Worm (Caenorhabditis elegans) whole organism, early embryonic: ENCODE data around the gene dylt-2.

ENCODE experiments used
- ama-1 ChIP-seq: fragments of 150-350 bp; optimal IDR thresholded peaks from 2 replicates; lab custom pipeline; 2014
- ets-7 ChIP-seq: sonication (generic microtip); optimal IDR thresholded peaks from 2 replicates; lab custom pipeline; 2016; ENCODE audit warnings: missing genotype, missing genetic modification characterization, missing compliant biosample characterization
- hmbx-1 ChIP-seq: sonication (generic microtip); optimal IDR thresholded peaks from 2 replicates; lab custom pipeline; 2016; ENCODE audit warnings: mild to moderate bottlenecking, missing genetic modification characterization, missing compliant biosample characterization
- sea-1 ChIP-seq: fragments of 200-800 bp; sonication (Bioruptor generic); conservative IDR thresholded peaks from 2 replicates; pipeline ENCODE4 v1.3.6; 2022; ENCODE audit warnings: missing genetic modification characterization, missing compliant biosample characterization
- tbx-37 ChIP-seq: fragments of 200-800 bp; sonication (Bioruptor generic); conservative IDR thresholded peaks from 2 replicates; pipeline ENCODE4 v1.3.6; 2022; ENCODE audit warnings: missing genetic modification reagents, missing genetic modification characterization, missing compliant biosample characterization

dylt-2 gene

ce11 chrX:8890251-8890755 is 49.7 kb downstream of the dylt-2 start:
- TF ChIP-seq ets-7 (tag; lab: Kevin White, UChicago): no peak
- TF ChIP-seq tbx-37 (GFP tag; lab: Robert Waterston, UW): no peak
- TF ChIP-seq hmbx-1 (tag; lab: Kevin White, UChicago): no peak
- TF ChIP-seq ama-1 (lab: Kevin White, UChicago): no peak
- TF ChIP-seq sea-1: no peak
